Fruit fly (Drosophila melanogaster): Measurements from ENCODE around the gene SP.

DNA sequence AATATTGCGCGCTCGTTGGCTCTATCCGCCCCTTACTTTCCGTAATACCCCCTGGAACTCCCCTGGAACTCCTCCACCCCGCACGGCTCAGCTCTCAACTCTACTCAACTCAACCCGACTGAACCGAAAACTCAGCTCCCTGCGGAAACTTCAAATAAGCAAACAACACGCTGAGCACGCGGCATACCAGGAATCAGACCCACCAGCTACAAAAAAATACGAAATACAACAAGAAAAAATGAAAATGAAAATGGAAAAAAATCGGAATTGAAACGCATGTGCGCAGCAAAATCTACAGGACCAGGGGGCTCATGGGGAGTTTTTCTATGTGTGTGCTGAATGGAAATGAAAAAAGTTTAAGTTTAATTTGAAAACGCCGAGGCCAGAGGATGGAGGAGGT, 14.8 kb upstream of the SP start:
- TF ChIP-seq vri (GFP tag; optimal IDR thresholded peaks at IDR 0.05) (no peak), CG34406 (GFP tag; optimal IDR thresholded peaks at IDR 0.05) (no peak), CG6163 (GFP tag; IDR thresholded peaks at IDR 0.05) (no peak), Ets96B (tag; optimal IDR thresholded peaks at IDR 0.05) (no peak), Sox15 (GFP tag; optimal IDR thresholded peaks at IDR 0.05) (no peak), CG8119 (GFP tag; IDR thresholded peaks at IDR 0.05) (no peak), lz (GFP tag; optimal IDR thresholded peaks at IDR 0.05) (no peak), salr (GFP tag; optimal IDR thresholded peaks at IDR 0.05) (no peak), CG9139 (GFP tag; optimal IDR thresholded peaks at IDR 0.05) (no peak), CG16779 (tag; optimal IDR thresholded peaks at IDR 0.05) (no peak), Met (GFP tag; optimal IDR thresholded peaks at IDR 0.05) (no peak)

Measured in whole organism, prepupa.